Fruit fly (Drosophila melanogaster): ENCODE measurements around the gene CG3402.

CG3402 gene

DNA sequence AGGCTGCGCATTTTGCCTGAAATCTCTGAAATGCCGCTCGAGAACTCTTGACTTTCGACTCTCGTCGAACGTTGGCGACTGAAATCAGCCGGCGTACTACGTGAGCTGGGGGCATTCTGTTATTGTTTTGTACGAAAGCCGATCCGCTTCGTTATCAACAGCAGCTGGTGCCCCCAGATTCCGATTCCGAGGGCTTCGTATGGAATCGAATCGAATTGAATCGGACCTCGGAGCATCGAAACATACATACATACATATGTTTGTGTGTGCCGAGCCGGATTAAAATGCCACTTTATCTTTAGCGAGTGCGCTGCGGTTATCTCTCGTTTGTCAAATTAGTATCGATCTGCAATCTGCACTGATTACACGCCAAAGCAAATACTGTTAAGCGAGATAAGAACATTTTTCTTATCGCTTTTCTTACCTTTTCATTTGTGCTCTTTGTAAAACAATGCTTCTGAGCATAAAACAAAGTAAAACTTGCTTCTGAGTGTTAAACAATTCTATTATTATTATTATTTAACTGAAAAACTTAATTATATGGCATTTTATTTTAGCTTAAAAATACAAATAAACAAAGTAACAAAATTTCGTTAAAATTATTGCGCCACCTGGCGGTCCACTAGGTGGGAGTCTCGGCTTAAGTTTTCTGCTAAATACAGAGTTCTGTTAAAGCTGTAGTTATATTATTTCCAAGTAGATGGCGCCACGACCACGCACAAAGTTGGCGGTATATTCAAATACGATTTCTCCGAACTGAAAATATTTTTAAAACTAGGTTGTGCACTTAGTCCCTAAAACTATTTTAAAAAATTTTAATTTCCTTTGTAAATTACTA is 46.0 kb downstream of the CG3402 start, which contains the start of gene Reg-2 (continued):
- TF ChIP-seq btn (GFP tag; optimal IDR thresholded peaks at IDR 0.05): no peak
- TF ChIP-seq CG18619 (GFP tag; optimal IDR thresholded peaks at IDR 0.05): no peak
- peak; percentile 37; the same call in 1 of the 3 replicates for TF ChIP-seq CG17361 (GFP tag; IDR thresholded peaks at IDR 0.05)
- peak; percentile 31 for TF ChIP-seq CG13296 (GFP tag; optimal IDR thresholded peaks at IDR 0.05)
- no peak for TF ChIP-seq az2 (GFP tag; optimal IDR thresholded peaks at IDR 0.05)
- peak; percentile 6; the same call in 1 of the 3 replicates for TF ChIP-seq Dbx (GFP tag; IDR thresholded peaks at IDR 0.05)
- TF ChIP-seq CG17802 (tag; optimal IDR thresholded peaks at IDR 0.05): no peak
- TF ChIP-seq PHDP (tag; optimal IDR thresholded peaks at IDR 0.05): peak; percentile 3
- peak; percentile 32 for TF ChIP-seq gem (tag; optimal IDR thresholded peaks at IDR 0.05)
- no peak for TF ChIP-seq tll (GFP tag; optimal IDR thresholded peaks at IDR 0.05)
- TF ChIP-seq CG17829 (tag; optimal IDR thresholded peaks at IDR 0.05): peak; percentile 58
- TF ChIP-seq Opbp (GFP tag; IDR thresholded peaks at IDR 0.05; ENCODE audit: partially characterized antibody): no peak
- no peak for TF ChIP-seq CG10565 (GFP tag; optimal IDR thresholded peaks at IDR 0.05)
- TF ChIP-seq YL-1 (GFP tag; optimal IDR thresholded peaks at IDR 0.05): no peak
- TF ChIP-seq gsb-n (tag; optimal IDR thresholded peaks at IDR 0.05): no peak
- peak; percentile 97 for TF ChIP-seq grn (GFP tag; optimal IDR thresholded peaks at IDR 0.05)
- no peak for TF ChIP-seq Mrtf (GFP tag; IDR thresholded peaks at IDR 0.05)
- TF ChIP-seq CG7839 (tag; optimal IDR thresholded peaks at IDR 0.05): peak; percentile 34
- no peak for TF ChIP-seq pfk (GFP tag; optimal IDR thresholded peaks at IDR 0.05)
- TF ChIP-seq pnt (GFP tag; optimal IDR thresholded peaks at IDR 0.05): no peak
- no peak for TF ChIP-seq zen2 (GFP tag; IDR thresholded peaks at IDR 0.05; ENCODE audit: partially characterized antibody)
- no peak for TF ChIP-seq CG2889 (GFP tag; IDR thresholded peaks at IDR 0.05)
- TF ChIP-seq kah (GFP tag; optimal IDR thresholded peaks at IDR 0.05): no peak
- no peak for TF ChIP-seq HLHmδ (GFP tag; optimal IDR thresholded peaks at IDR 0.05)
- TF ChIP-seq Mad (GFP tag; optimal IDR thresholded peaks at IDR 0.05): no peak
- TF ChIP-seq pros (GFP tag; optimal IDR thresholded peaks at IDR 0.05): peak; percentile 50
- no peak for TF ChIP-seq Six4 (GFP tag; optimal IDR thresholded peaks at IDR 0.05)
- no peak for TF ChIP-seq ac (GFP tag; optimal IDR thresholded peaks at IDR 0.05)
- TF ChIP-seq Ets97D (GFP tag; optimal IDR thresholded peaks at IDR 0.05): no peak
- TF ChIP-seq crol (GFP tag; IDR thresholded peaks at IDR 0.05): no peak
- no peak for TF ChIP-seq CG2202 (tag; optimal IDR thresholded peaks at IDR 0.05)
- no peak for TF ChIP-seq lmd (GFP tag; IDR thresholded peaks at IDR 0.05)
- no peak for TF ChIP-seq ewg (GFP tag; optimal IDR thresholded peaks at IDR 0.05)
- no peak for TF ChIP-seq Scr (GFP tag; IDR thresholded peaks at IDR 0.05; ENCODE audit: partially characterized antibody)
- TF ChIP-seq sim (GFP tag; IDR thresholded peaks at IDR 0.05): no peak
- peak; percentile 63 for TF ChIP-seq ftz-f1 (GFP tag; optimal IDR thresholded peaks at IDR 0.05)
- no peak for TF ChIP-seq wor (GFP tag; IDR thresholded peaks at IDR 0.05)
- TF ChIP-seq Nf-YC (tag; optimal IDR thresholded peaks at IDR 0.05): peak; percentile 32
- TF ChIP-seq Hr3 (GFP tag; optimal IDR thresholded peaks at IDR 0.05): peak; percentile 33
- TF ChIP-seq CG6254 (GFP tag; optimal IDR thresholded peaks at IDR 0.05): no peak
- no peak for TF ChIP-seq CG3847 (GFP tag; IDR thresholded peaks at IDR 0.05)
- no peak for TF ChIP-seq CG7963 (GFP tag; IDR thresholded peaks at IDR 0.05; ENCODE audit: partially characterized antibody)
- no peak for TF ChIP-seq yki (optimal IDR thresholded peaks at IDR 0.05)
- TF ChIP-seq CG7987 (GFP tag; optimal IDR thresholded peaks at IDR 0.05): no peak
- TF ChIP-seq CG6765 (GFP tag; optimal IDR thresholded peaks at IDR 0.05): no peak
- no peak for TF ChIP-seq sc (optimal IDR thresholded peaks at IDR 0.05)
- TF ChIP-seq sc (GFP tag; optimal IDR thresholded peaks at IDR 0.05): no peak
- peak; percentile 34 for TF ChIP-seq trem (tag; optimal IDR thresholded peaks at IDR 0.05)
- 0 out of 3 replicates have a peak, but pooled peaks have one; percentile 10 for TF ChIP-seq CG6791 (GFP tag; IDR thresholded peaks at IDR 0.05; ENCODE audit: partially characterized antibody)

Data from whole organism, embryonic.